Fruit fly (Drosophila melanogaster): ENCODE measurements around the gene CG32095.

The CG32095 gene

dm6 chr3L:11793233-11793800, 32.2 kb downstream of the CG32095 start, which contains the start of the genes twy and CG10907:
Gene twy, minus strand, starts transcription at chr3L:11793283.
Gene CG10907, plus strand, starts transcription at chr3L:11793514.
- TF ChIP-seq CG10669 (GFP tag; optimal IDR thresholded peaks at IDR 0.05): no peak
- no peak for TF ChIP-seq esn (GFP tag; optimal IDR thresholded peaks at IDR 0.05)
- no peak for TF ChIP-seq Sox102F (GFP tag; optimal IDR thresholded peaks at IDR 0.05)
- no peak for TF ChIP-seq dac (GFP tag; optimal IDR thresholded peaks at IDR 0.05)
- TF ChIP-seq Ets96B (tag; optimal IDR thresholded peaks at IDR 0.05): no peak
- TF ChIP-seq CG6854 (GFP tag; optimal IDR thresholded peaks at IDR 0.05): no peak
- TF ChIP-seq Met (GFP tag; optimal IDR thresholded peaks at IDR 0.05): no peak
- no peak for TF ChIP-seq eg (GFP tag; IDR thresholded peaks at IDR 0.05)
- TF ChIP-seq CG6808 (GFP tag; optimal IDR thresholded peaks at IDR 0.05): no peak
- no peak for TF ChIP-seq Smox (GFP tag; optimal IDR thresholded peaks at IDR 0.05)
- TF ChIP-seq CG11762 (GFP tag; optimal IDR thresholded peaks at IDR 0.05; ENCODE audit: insufficient read depth): no peak
- no peak for TF ChIP-seq dsx (GFP tag; optimal IDR thresholded peaks at IDR 0.05; ENCODE audit: poor library complexity, severe bottlenecking)
- no peak for TF ChIP-seq CG32006 (GFP tag; optimal IDR thresholded peaks at IDR 0.05)
- no peak for TF ChIP-seq CG15336 (GFP tag; IDR thresholded peaks at IDR 0.05)
- TF ChIP-seq Gug (GFP tag; IDR thresholded peaks at IDR 0.05): no peak
- no peak for TF ChIP-seq Eip75B (GFP tag; optimal IDR thresholded peaks at IDR 0.05)
- no peak for TF ChIP-seq fd59A (GFP tag; optimal IDR thresholded peaks at IDR 0.05)
- no peak for TF ChIP-seq CG6792 (GFP tag; optimal IDR thresholded peaks at IDR 0.05)
- no peak for TF ChIP-seq acj6 (GFP tag; optimal IDR thresholded peaks at IDR 0.05)
- TF ChIP-seq svp (GFP tag): no peak

dm6 chr3L:11789773-11790172, 35.8 kb downstream of the CG32095 start, which contains the start of gene Pi3K68D:
Gene Pi3K68D, minus strand, starts transcription at chr3L:11790013.
- TF ChIP-seq Sox14 (GFP tag; optimal IDR thresholded peaks at IDR 0.05) (peak; percentile 20), CG6792 (GFP tag; optimal IDR thresholded peaks at IDR 0.05) (no peak)

DNA sequence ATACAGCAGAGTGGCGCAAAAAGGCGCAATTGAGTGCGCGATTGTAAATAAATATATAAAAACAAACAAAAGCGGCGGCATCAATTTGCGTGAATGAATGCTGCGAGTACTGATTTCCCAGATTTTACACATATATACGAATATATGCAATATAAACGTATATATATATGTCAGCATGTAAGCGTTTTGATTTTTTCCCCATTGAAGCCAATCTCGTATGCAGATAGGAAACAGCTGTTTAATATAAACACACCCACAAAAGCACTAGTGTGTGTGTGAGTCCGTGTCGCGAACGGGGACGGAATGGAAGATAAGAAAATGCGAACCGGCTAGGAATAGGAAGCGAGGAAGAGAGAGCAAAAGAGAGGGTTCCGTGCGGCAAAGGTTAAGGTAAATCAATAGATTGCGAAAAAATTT, 36.6 kb downstream of the CG32095 start:
- peak; percentile 48 for TF ChIP-seq CG16779 (tag; optimal IDR thresholded peaks at IDR 0.05)
- TF ChIP-seq acj6 (GFP tag; optimal IDR thresholded peaks at IDR 0.05): no peak
- peak; percentile 8 for TF ChIP-seq Eip93F (GFP tag; optimal IDR thresholded peaks at IDR 0.05)
- no peak for TF ChIP-seq OdsH (GFP tag; optimal IDR thresholded peaks at IDR 0.05)
- TF ChIP-seq CG34406 (GFP tag; optimal IDR thresholded peaks at IDR 0.05): no peak
- TF ChIP-seq CG11294 (GFP tag; IDR thresholded peaks at IDR 0.05): no peak
- TF ChIP-seq CG11902 (GFP tag; optimal IDR thresholded peaks at IDR 0.05): no peak
- peak; percentile 65 for TF ChIP-seq fkh (GFP tag; optimal IDR thresholded peaks at IDR 0.05)
- TF ChIP-seq Blimp-1 (GFP tag; optimal IDR thresholded peaks at IDR 0.05): no peak
- TF ChIP-seq CG6163 (GFP tag; IDR thresholded peaks at IDR 0.05): no peak
- no peak for TF ChIP-seq Smox (GFP tag; optimal IDR thresholded peaks at IDR 0.05)
- peak; percentile 26; the same call in 2 of the 3 replicates for TF ChIP-seq CG8119 (GFP tag; IDR thresholded peaks at IDR 0.05)
- TF ChIP-seq svp (GFP tag): no peak
- TF ChIP-seq CG8319 (GFP tag; optimal IDR thresholded peaks at IDR 0.05): no peak
- no peak for TF ChIP-seq CG6854 (GFP tag; optimal IDR thresholded peaks at IDR 0.05)
- TF ChIP-seq CG9139 (GFP tag; optimal IDR thresholded peaks at IDR 0.05): no peak
- no peak for TF ChIP-seq lz (GFP tag; optimal IDR thresholded peaks at IDR 0.05)

dm6 chr3L:11788195-11788594, 37.3 kb downstream of the CG32095 start:
- TF ChIP-seq Hr4 (GFP tag; optimal IDR thresholded peaks at IDR 0.05) (no peak), CG32006 (GFP tag; optimal IDR thresholded peaks at IDR 0.05) (no peak), Eip93F (GFP tag; optimal IDR thresholded peaks at IDR 0.05) (peak; percentile 52), CG6276 (GFP tag; optimal IDR thresholded peaks at IDR 0.05) (no peak), CG4318 (GFP tag; optimal IDR thresholded peaks at IDR 0.05) (no peak), Eip75B (GFP tag; optimal IDR thresholded peaks at IDR 0.05) (no peak), fd85E (GFP tag; optimal IDR thresholded peaks at IDR 0.05) (no peak), CG6854 (GFP tag; optimal IDR thresholded peaks at IDR 0.05) (no peak), Eip78C (GFP tag) (no peak), Ets21C (GFP tag; optimal IDR thresholded peaks at IDR 0.05) (no peak), CG31627 (GFP tag; optimal IDR thresholded peaks at IDR 0.05) (no peak), CG6163 (GFP tag; IDR thresholded peaks at IDR 0.05) (0 out of 3 replicates have a peak, but pooled peaks have one; percentile 12), CG8119 (GFP tag; IDR thresholded peaks at IDR 0.05) (no peak), CG11294 (GFP tag; IDR thresholded peaks at IDR 0.05) (no peak), eg (GFP tag; IDR thresholded peaks at IDR 0.05) (no peak), Hr39 (GFP tag; optimal IDR thresholded peaks at IDR 0.05) (no peak), vri (GFP tag; optimal IDR thresholded peaks at IDR 0.05) (peak; percentile 81), topi (GFP tag; optimal IDR thresholded peaks at IDR 0.05) (no peak), Sox14 (GFP tag; optimal IDR thresholded peaks at IDR 0.05) (peak; percentile 4), salr (GFP tag; optimal IDR thresholded peaks at IDR 0.05) (no peak), CG10631 (GFP tag; optimal IDR thresholded peaks at IDR 0.05) (peak; percentile 1), esn (GFP tag; optimal IDR thresholded peaks at IDR 0.05) (peak; percentile 38)
